Fruit fly (Drosophila melanogaster) whole organism, embryonic: ENCODE measurements around the gene CG4338.

ENCODE experiments used
- Ada2b ChIP-seq: fragments of 200-800 bp; sonication (Bioruptor generic); IDR thresholded peaks from 2 replicates; pipeline ENCODE4 v1.3.6; 2022; ENCODE audit warnings: missing biosample characterization, missing genetic modification characterization
- Aef1 ChIP-seq: fragments of 200-800 bp; sonication (Bioruptor generic); IDR thresholded peaks from 3 replicates; pipeline ENCODE4 v1.3.6; 2022; ENCODE audit warnings: missing biosample characterization, missing genetic modification characterization
- Antp ChIP-seq: fragments of 200-800 bp; sonication (Bioruptor generic); optimal IDR thresholded peaks from 3 replicates; lab custom pipeline; 2016; ENCODE audit warnings: missing biosample characterization, missing genetic modification characterization
- Atf-2 ChIP-seq: fragments of 200-800 bp; sonication (Bioruptor generic); optimal IDR thresholded peaks from 2 replicates; lab custom pipeline; 2016; ENCODE audit warnings: missing biosample characterization, missing genetic modification characterization
- Blimp-1 ChIP-seq: fragments of 200-800 bp; sonication (Bioruptor generic); optimal IDR thresholded peaks from 3 replicates; lab custom pipeline; 2018; ENCODE audit warnings: missing biosample characterization, missing genetic modification characterization, mild to moderate bottlenecking, moderate library complexity, missing genetic modification reagents
- BtbVII ChIP-seq: fragments of 200-800 bp; sonication (Bioruptor generic); optimal IDR thresholded peaks from 3 replicates; lab custom pipeline; 2017; ENCODE audit warnings: missing biosample characterization, mild to moderate bottlenecking, missing genetic modification characterization
- Bteb2 ChIP-seq: fragments of 200-800 bp; sonication (Bioruptor generic); optimal IDR thresholded peaks from 2 replicates; lab custom pipeline; 2016; ENCODE audit warnings: missing biosample characterization, missing genetic modification characterization
- CG10147 ChIP-seq: fragments of 200-800 bp; sonication (Bioruptor generic); optimal IDR thresholded peaks from 2 replicates; lab custom pipeline; 2019; ENCODE audit warnings: missing biosample characterization, mild to moderate bottlenecking, missing genetic modification characterization, moderate library complexity
- CG11085 ChIP-seq: fragments of 200-800 bp; sonication (Bioruptor generic); IDR thresholded peaks from 2 replicates; pipeline ENCODE4 v1.3.6; 2022; ENCODE audit warnings: missing biosample characterization, missing genetic modification characterization
- CG11093 ChIP-seq: fragments of 200-800 bp; sonication (Bioruptor generic); IDR thresholded peaks from 3 replicates; pipeline ENCODE4 v1.3.6; 2022; ENCODE audit warnings: missing biosample characterization, missing genetic modification characterization
- CG11560 ChIP-seq: fragments of 200-800 bp; sonication (Bioruptor generic); IDR thresholded peaks from 3 replicates; pipeline ENCODE4 v1.3.6; 2022; ENCODE audit warnings: missing biosample characterization, missing genetic modification characterization
- CG13296 ChIP-seq: fragments of 200-800 bp; sonication (Bioruptor generic); optimal IDR thresholded peaks from 3 replicates; lab custom pipeline; 2018; ENCODE audit warnings: missing biosample characterization, mild to moderate bottlenecking, missing genetic modification characterization
- CG18262 ChIP-seq: fragments of 200-800 bp; optimal IDR thresholded peaks from 3 replicates; lab custom pipeline; 2019; ENCODE audit warnings: missing biosample characterization, mild to moderate bottlenecking, missing genetic modification characterization, moderate library complexity
- CG2116 ChIP-seq: fragments of 200-800 bp; sonication (Bioruptor generic); optimal IDR thresholded peaks from 3 replicates; lab custom pipeline; 2018; ENCODE audit warnings: missing biosample characterization, mild to moderate bottlenecking, missing genetic modification characterization
- CG4707 ChIP-seq: fragments of 200-800 bp; sonication (Bioruptor generic); optimal IDR thresholded peaks from 2 replicates; lab custom pipeline; 2018; ENCODE audit warnings: missing biosample characterization, mild to moderate bottlenecking, missing genetic modification characterization, moderate library complexity
- CG8765 ChIP-seq: fragments of 200-800 bp; sonication (Bioruptor generic); IDR thresholded peaks from 2 replicates; pipeline ENCODE4 v1.3.6; 2022; ENCODE audit warnings: missing biosample characterization, missing genetic modification characterization
- CG8924 ChIP-seq: fragments of 200-800 bp; optimal IDR thresholded peaks from 3 replicates; lab custom pipeline; 2019; ENCODE audit warnings: missing biosample characterization, mild to moderate bottlenecking, missing genetic modification characterization, moderate library complexity
- CG9797 ChIP-seq: fragments of 200-800 bp; sonication (Bioruptor generic); optimal IDR thresholded peaks from 3 replicates; lab custom pipeline; 2018; ENCODE audit warnings: missing biosample characterization, mild to moderate bottlenecking, missing genetic modification characterization
- CoRest ChIP-seq: fragments of 200-800 bp; sonication (Bioruptor generic); optimal IDR thresholded peaks from 3 replicates; lab custom pipeline; 2018; ENCODE audit warnings: missing biosample characterization, mild to moderate bottlenecking, missing genetic modification characterization, moderate library complexity
- D ChIP-seq, 2 experiments: fragments of 200-800 bp in 1 of 2; fragments of >200 bp in 1 of 2; sonication (Bioruptor generic) in 1 of 2; optimal IDR thresholded peaks; 2 replicates in 1 of 2; 3 replicates in 1 of 2; lab custom pipeline; 2017; ENCODE audit warnings: mild to moderate bottlenecking in 1 of 2, missing biosample characterization in 1 of 2, missing genetic modification characterization in 1 of 2, missing genetic modification reagents in 1 of 2
- D19A ChIP-seq: fragments of 200-800 bp; optimal IDR thresholded peaks from 3 replicates; lab custom pipeline; 2019; ENCODE audit warnings: missing biosample characterization, mild to moderate bottlenecking, missing genetic modification characterization, moderate library complexity
- E2f1 ChIP-seq: fragments of 200-800 bp; sonication (Bioruptor generic); IDR thresholded peaks from 2 replicates; pipeline ENCODE4 v1.3.6; 2022; ENCODE audit warnings: missing biosample characterization, missing genetic modification characterization
- Elba2 ChIP-seq: fragments of 200-800 bp; sonication (Bioruptor generic); optimal IDR thresholded peaks from 3 replicates; lab custom pipeline; 2016; ENCODE audit warnings: missing biosample characterization, missing genetic modification characterization
- Fer2 ChIP-seq: fragments of 200-800 bp; sonication (Bioruptor generic); optimal IDR thresholded peaks from 2 replicates; lab custom pipeline; 2018; ENCODE audit warnings: missing biosample characterization, mild to moderate bottlenecking, missing genetic modification characterization, moderate library complexity
- NFAT ChIP-seq: fragments of 200-800 bp; sonication (Bioruptor generic); IDR thresholded peaks from 2 replicates; pipeline ENCODE4 v1.3.6; 2022; ENCODE audit warnings: missing biosample characterization, missing genetic modification characterization
- Neu2 ChIP-seq: fragments of 200-800 bp; sonication (Bioruptor generic); optimal IDR thresholded peaks from 3 replicates; lab custom pipeline; 2016; ENCODE audit warnings: missing biosample characterization, missing genetic modification characterization, borderline replicate concordance
- Pdp1 ChIP-seq, 2 experiments: fragments of 200-800 bp; sonication (Bioruptor generic); optimal IDR thresholded peaks; 3 replicates each; lab custom pipeline; 2016; ENCODE audit warnings: missing biosample characterization in 2 of 2, missing genetic modification characterization in 2 of 2, mild to moderate bottlenecking in 1 of 2, moderate library complexity in 1 of 2
- Sry-β ChIP-seq: fragments of 200-800 bp; sonication (Bioruptor generic); optimal IDR thresholded peaks from 2 replicates; lab custom pipeline; 2018; ENCODE audit warnings: missing biosample characterization, mild to moderate bottlenecking, missing genetic modification characterization, moderate library complexity
- Stat92E ChIP-seq, 3 experiments: fragments of >200 bp in 2 of 3; fragments of 200-800 bp in 1 of 3; sonication (Bioruptor generic) in 1 of 3; optimal IDR thresholded peaks; 2 replicates each; lab custom pipeline; 2017 to 2019; ENCODE audit warnings: missing biosample characterization in 3 of 3, missing genetic modification characterization in 3 of 3, mild to moderate bottlenecking in 1 of 3, moderate library complexity in 1 of 3
- Taf1 ChIP-seq: fragments of 200-800 bp; sonication (Bioruptor generic); IDR thresholded peaks from 2 replicates; pipeline ENCODE4 v1.3.6; 2022; ENCODE audit warnings: missing biosample characterization, missing genetic modification characterization
- abd-A ChIP-seq: fragments of 200-800 bp; sonication (Bioruptor generic); optimal IDR thresholded peaks from 3 replicates; lab custom pipeline; 2019; ENCODE audit warnings: missing biosample characterization, mild to moderate bottlenecking, missing genetic modification characterization, moderate library complexity
- ash1 ChIP-seq: fragments of 200-800 bp; sonication (Bioruptor generic); optimal IDR thresholded peaks from 2 replicates; lab custom pipeline; 2018; ENCODE audit warnings: missing biosample characterization, mild to moderate bottlenecking, missing genetic modification characterization
- cad ChIP-seq: fragments of >200 bp; optimal IDR thresholded peaks from 2 replicates; lab custom pipeline; 2017; ENCODE audit warnings: missing biosample characterization, missing genetic modification characterization
- ci ChIP-seq: fragments of 200-800 bp; sonication (Bioruptor generic); IDR thresholded peaks from 3 replicates; pipeline ENCODE4 v1.3.6; 2022; ENCODE audit warnings: missing biosample characterization, missing genetic modification characterization
- corto ChIP-seq: fragments of 200-800 bp; sonication (Bioruptor generic); optimal IDR thresholded peaks from 2 replicates; lab custom pipeline; 2016; ENCODE audit warnings: missing biosample characterization, mild to moderate bottlenecking, missing genetic modification characterization, moderate library complexity
- crp ChIP-seq, 2 experiments: fragments of 200-800 bp; sonication (Bioruptor generic); optimal IDR thresholded peaks; 2 replicates in 1 of 2; 3 replicates in 1 of 2; lab custom pipeline; 2017; ENCODE audit warnings: missing biosample characterization in 2 of 2, missing genetic modification characterization in 2 of 2, mild to moderate bottlenecking in 1 of 2, moderate library complexity in 1 of 2
- fd3F ChIP-seq: fragments of 200-800 bp; sonication (Bioruptor generic); optimal IDR thresholded peaks from 2 replicates; lab custom pipeline; 2018; ENCODE audit warnings: missing biosample characterization, mild to moderate bottlenecking, missing genetic modification characterization, moderate library complexity
- gem ChIP-seq: fragments of 200-800 bp; sonication (Bioruptor generic); optimal IDR thresholded peaks from 2 replicates; lab custom pipeline; 2019; ENCODE audit warnings: missing biosample characterization, mild to moderate bottlenecking, missing genetic modification characterization, moderate library complexity
- lab ChIP-seq: fragments of 200-800 bp; sonication (Bioruptor generic); optimal IDR thresholded peaks from 3 replicates; lab custom pipeline; 2017; ENCODE audit warnings: missing biosample characterization, missing genetic modification characterization, mild to moderate bottlenecking, moderate library complexity, missing genetic modification reagents
- lmd ChIP-seq: fragments of 200-800 bp; sonication (Bioruptor generic); IDR thresholded peaks from 2 replicates; pipeline ENCODE4 v1.3.6; 2022; ENCODE audit warnings: missing biosample characterization, missing genetic modification characterization
- pho ChIP-seq: fragments of 200-800 bp; sonication (Bioruptor generic); optimal IDR thresholded peaks from 2 replicates; lab custom pipeline; 2016; ENCODE audit warnings: missing biosample characterization, missing genetic modification characterization
- pnt ChIP-seq: fragments of 200-800 bp; sonication (Bioruptor generic); optimal IDR thresholded peaks from 3 replicates; lab custom pipeline; 2016; ENCODE audit warnings: missing biosample characterization, missing genetic modification characterization
- rib ChIP-seq: fragments of 200-800 bp; sonication (Bioruptor generic); IDR thresholded peaks from 2 replicates; pipeline ENCODE4 v1.3.6; 2022; ENCODE audit warnings: missing biosample characterization, missing genetic modification characterization
- shn ChIP-seq: fragments of 200-800 bp; sonication (Bioruptor generic); optimal IDR thresholded peaks from 3 replicates; lab custom pipeline; 2016; ENCODE audit warnings: missing biosample characterization, missing genetic modification characterization
- slbo ChIP-seq: fragments of 200-800 bp; sonication (Bioruptor generic); IDR thresholded peaks from 2 replicates; pipeline ENCODE4 v1.3.6; 2022; ENCODE audit warnings: missing biosample characterization, missing genetic modification characterization
- slou ChIP-seq: fragments of 200-800 bp; sonication (Bioruptor generic); optimal IDR thresholded peaks from 3 replicates; lab custom pipeline; 2016; ENCODE audit warnings: missing biosample characterization, missing genetic modification characterization
- ssp ChIP-seq: fragments of 200-800 bp; sonication (Bioruptor generic); IDR thresholded peaks from 2 replicates; pipeline ENCODE4 v1.3.6; 2022; ENCODE audit warnings: missing biosample characterization, missing genetic modification characterization
- tll ChIP-seq, 2 experiments: fragments of 200-800 bp in 1 of 2; fragments of >200 bp in 1 of 2; sonication (Bioruptor generic) in 1 of 2; optimal IDR thresholded peaks; 2 replicates each; lab custom pipeline; 2017 to 2019; ENCODE audit warnings: missing biosample characterization in 2 of 2, missing genetic modification characterization in 2 of 2, mild to moderate bottlenecking in 1 of 2, moderate library complexity in 1 of 2
- zf30C ChIP-seq: fragments of 200-800 bp; sonication (Bioruptor generic); optimal IDR thresholded peaks from 3 replicates; lab custom pipeline; 2018; ENCODE audit warnings: missing biosample characterization, mild to moderate bottlenecking, missing genetic modification characterization

Gene CG4338

DNA sequence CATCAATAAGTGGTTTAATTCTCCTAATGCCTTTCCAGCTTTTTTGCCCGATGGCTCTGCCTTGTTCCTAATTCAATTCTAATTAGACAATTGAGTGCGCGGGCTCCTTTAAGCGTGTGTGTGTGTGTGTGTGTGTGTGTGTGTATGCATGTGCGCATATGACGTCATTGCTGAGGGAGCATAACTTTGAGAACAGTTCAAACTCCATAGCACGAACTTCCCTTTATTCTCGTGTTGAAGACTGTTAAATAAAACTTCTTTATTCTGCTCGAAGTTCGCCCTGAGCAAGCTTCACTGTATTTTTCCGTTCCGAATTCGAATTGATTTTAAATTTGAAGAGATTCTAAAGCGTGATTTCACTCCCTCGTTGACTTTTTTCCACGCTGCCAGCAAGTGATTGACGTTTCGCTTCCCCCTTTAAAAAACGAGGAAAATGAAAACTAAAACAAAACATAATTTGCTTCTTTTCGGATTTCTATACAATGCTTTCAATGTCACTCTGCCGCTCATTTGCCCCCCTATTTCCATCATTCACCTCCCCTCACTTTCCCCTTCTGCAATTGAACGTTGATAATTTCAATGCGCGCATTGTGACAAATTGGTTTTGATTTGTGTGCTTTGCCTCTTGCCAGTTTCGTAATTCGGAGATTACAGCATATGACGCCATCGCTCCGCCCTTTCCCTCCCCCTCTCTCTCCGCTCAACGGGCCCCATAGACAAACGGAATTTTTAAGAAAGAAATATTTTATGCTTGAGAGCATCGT lies 17.1 kb downstream of the CG4338 start (continued):
- no peak for TF ChIP-seq tll (GFP tag; optimal IDR thresholded peaks at IDR 0.05; lab: Kevin White, UChicago)
- no peak for TF ChIP-seq CG11093
- TF ChIP-seq Aef1 (GFP tag; lab: Robert Waterston, UW), result no peak
- no peak for TF ChIP-seq crp (GFP tag; optimal IDR thresholded peaks at IDR 0.05; lab: Kevin White, UChicago)
- TF ChIP-seq CG18262, result no peak
- TF ChIP-seq CG9797 (GFP tag; lab: Kevin White, UChicago), result no peak
- peak; percentile 4 for TF ChIP-seq Bteb2 (GFP tag; lab: Kevin White, UChicago)
- no peak for TF ChIP-seq pho (GFP tag; lab: Kevin White, UChicago)
- no peak for TF ChIP-seq rib
- TF ChIP-seq corto (GFP tag; lab: Kevin White, UChicago), result no peak
- peak; percentile 20 for TF ChIP-seq pnt (GFP tag; lab: Kevin White, UChicago)
- TF ChIP-seq Elba2, result peak; percentile 29
- no peak for TF ChIP-seq CG11085 (GFP tag; lab: Robert Waterston, UW)
- peak; percentile 30 for TF ChIP-seq abd-A
- TF ChIP-seq Fer2 (tag; lab: Kevin White, UChicago), result no peak
- TF ChIP-seq CG8765 (GFP tag; lab: Robert Waterston, UW), result no peak
- TF ChIP-seq CoRest (tag; lab: Kevin White, UChicago), result peak; percentile 35
- TF ChIP-seq gem, result peak; percentile 43
- TF ChIP-seq Ada2b (GFP tag; lab: Robert Waterston, UW), result no peak
- no peak for TF ChIP-seq slou
- TF ChIP-seq Stat92E (GFP tag; optimal IDR thresholded peaks at IDR 0.05; lab: Kevin White, UChicago), result no peak
- TF ChIP-seq CG10147, result no peak
- no peak for TF ChIP-seq ssp (GFP tag; lab: Robert Waterston, UW)
- no peak for TF ChIP-seq CG11560 (tag; lab: Robert Waterston, UW)
- TF ChIP-seq Blimp-1 (GFP tag; lab: Kevin White, UChicago), result peak; percentile 12
- no peak for TF ChIP-seq CG13296 (GFP tag; lab: Kevin White, UChicago)
- peak in 1 of 2 experiments; percentile 96 for TF ChIP-seq Pdp1 (GFP tag; optimal IDR thresholded peaks at IDR 0.05; lab: Kevin White, UChicago)
- TF ChIP-seq lmd (GFP tag; lab: Robert Waterston, UW), result no peak
- TF ChIP-seq Sry-β (GFP tag; lab: Kevin White, UChicago), result no peak
- no peak for TF ChIP-seq ci
- no peak for TF ChIP-seq D (optimal IDR thresholded peaks at IDR 0.05; lab: Kevin White, UChicago)
- TF ChIP-seq D (GFP tag; optimal IDR thresholded peaks at IDR 0.05; lab: Kevin White, UChicago), result no peak
- TF ChIP-seq Taf1, result no peak
- TF ChIP-seq cad, result no peak
- TF ChIP-seq Atf-2 (GFP tag; lab: Kevin White, UChicago), result peak; percentile 48
- peak; percentile 14 for TF ChIP-seq CG8924 (tag; lab: Kevin White, UChicago)
- TF ChIP-seq BtbVII, result no peak
- TF ChIP-seq Antp, result peak; percentile 11
- TF ChIP-seq fd3F (GFP tag; lab: Kevin White, UChicago), result no peak
- no peak for TF ChIP-seq ash1 (GFP tag; lab: Kevin White, UChicago)
- TF ChIP-seq NFAT (GFP tag; lab: Robert Waterston, UW), result no peak
- TF ChIP-seq lab (GFP tag; lab: Kevin White, UChicago), result peak; percentile 45
- TF ChIP-seq CG4707, result no peak
- TF ChIP-seq CG2116 (GFP tag; lab: Kevin White, UChicago), result no peak
- no peak for TF ChIP-seq Neu2
- no peak for TF ChIP-seq E2f1 (GFP tag; lab: Robert Waterston, UW)
- no peak for TF ChIP-seq shn (GFP tag; lab: Kevin White, UChicago)
- TF ChIP-seq D19A (tag; lab: Kevin White, UChicago), result no peak
- no peak for TF ChIP-seq zf30C (GFP tag; lab: Kevin White, UChicago)
- no peak for TF ChIP-seq slbo (GFP tag; lab: Robert Waterston, UW)
